Worm (Caenorhabditis elegans) whole organism, mixed stage, embryonic: ENCODE measurements around the gene cct-5.

Experiments used
- blmp-1 ChIP-seq: fragments of 150-350 bp; optimal IDR thresholded peaks from 2 replicates; lab custom pipeline; 2014; ENCODE audit warnings: missing biosample characterization, missing genetic modification characterization
- flh-1 ChIP-seq: fragments of 200-800 bp; sonication (Bioruptor generic); optimal IDR thresholded peaks from 2 replicates; lab custom pipeline; 2018; ENCODE audit warnings: mild to moderate bottlenecking, missing genetic modification characterization, moderate library complexity, missing compliant biosample characterization
- nhr-28 ChIP-seq: fragments of 150-350 bp; optimal IDR thresholded peaks from 2 replicates; lab custom pipeline; 2014; ENCODE audit warnings: missing biosample characterization, missing genetic modification characterization
- pha-4 ChIP-seq: fragments of 150-350 bp; optimal IDR thresholded peaks from 2 replicates; lab custom pipeline; 2018; ENCODE audit warnings: missing biosample characterization, missing genetic modification reagents, missing genetic modification characterization
- snpc-4 ChIP-seq: fragments of 150-350 bp; optimal IDR thresholded peaks from 2 replicates; lab custom pipeline; 2014; ENCODE audit warnings: missing biosample characterization, missing genetic modification characterization

DNA sequence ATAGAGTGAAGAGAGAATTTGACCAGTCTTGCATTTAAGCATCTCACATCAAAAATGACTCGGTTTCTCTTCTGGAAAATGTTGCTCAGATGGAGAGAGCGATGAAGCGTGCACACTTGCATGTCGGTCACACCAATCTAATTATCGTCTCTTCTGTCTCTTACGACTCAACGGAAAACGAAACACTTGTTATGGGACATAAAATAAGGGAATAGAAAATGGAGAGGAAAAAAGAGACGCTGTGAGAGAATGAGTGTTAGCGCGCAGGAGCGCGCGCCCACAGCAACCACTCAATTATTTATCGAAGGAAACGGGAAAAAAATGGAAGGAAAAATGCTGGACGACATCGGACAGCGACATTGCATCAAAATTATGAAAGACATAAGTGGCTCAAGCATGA lies 2.2 kb downstream of the cct-5 start:
- TF ChIP-seq nhr-28 (tag; lab: Kevin White, UChicago), result no peak
- no peak for TF ChIP-seq pha-4 (tag; lab: Kevin White, UChicago)
- no peak for TF ChIP-seq flh-1 (GFP tag; lab: Kevin White, UChicago)
- TF ChIP-seq blmp-1 (tag; lab: Kevin White, UChicago), result no peak
- no peak for TF ChIP-seq snpc-4 (tag; lab: Kevin White, UChicago)
